Fruit fly (Drosophila melanogaster) whole organism, embryonic: Measurements from ENCODE around the gene CG14400.

Experiments
- Ada2b ChIP-seq: fragments of 200-800 bp; sonication (Bioruptor generic); IDR thresholded peaks from 2 replicates; pipeline ENCODE4 v1.3.6; 2022; ENCODE audit warnings: missing biosample characterization, missing genetic modification characterization
- Bdp1 ChIP-seq: fragments of 200-800 bp; sonication (Bioruptor generic); optimal IDR thresholded peaks from 3 replicates; lab custom pipeline; 2016; ENCODE audit warnings: missing biosample characterization, missing genetic modification characterization
- CG11695 ChIP-seq: fragments of 200-800 bp; sonication (Bioruptor generic); IDR thresholded peaks from 3 replicates; pipeline ENCODE4 v1.3.6; 2022; ENCODE audit warnings: missing biosample characterization, missing genetic modification characterization
- CG11723 ChIP-seq: fragments of 200-800 bp; sonication (Bioruptor generic); optimal IDR thresholded peaks from 2 replicates; lab custom pipeline; 2017; ENCODE audit warnings: missing biosample characterization, mild to moderate bottlenecking, missing genetic modification characterization
- CG12155 ChIP-seq: fragments of 200-800 bp; sonication (Bioruptor generic); optimal IDR thresholded peaks from 3 replicates; lab custom pipeline; 2016; ENCODE audit warnings: missing biosample characterization, missing genetic modification characterization
- CG12236 ChIP-seq: fragments of 200-800 bp; sonication (Bioruptor generic); optimal IDR thresholded peaks from 2 replicates; lab custom pipeline; 2016; ENCODE audit warnings: missing biosample characterization, missing genetic modification characterization
- CG12744 ChIP-seq: fragments of 200-800 bp; sonication (Bioruptor generic); optimal IDR thresholded peaks from 2 replicates; lab custom pipeline; 2016; ENCODE audit warnings: missing biosample characterization, missing genetic modification characterization
- CG13894 ChIP-seq: fragments of 200-800 bp; sonication (Bioruptor generic); optimal IDR thresholded peaks from 3 replicates; lab custom pipeline; 2018; ENCODE audit warnings: missing biosample characterization, mild to moderate bottlenecking, missing genetic modification characterization, moderate library complexity
- CG15011 ChIP-seq: fragments of 200-800 bp; sonication (Bioruptor generic); optimal IDR thresholded peaks from 3 replicates; lab custom pipeline; 2018; ENCODE audit warnings: missing biosample characterization, mild to moderate bottlenecking, missing genetic modification characterization
- CG15073 ChIP-seq: fragments of 200-800 bp; sonication (Bioruptor generic); optimal IDR thresholded peaks from 2 replicates; lab custom pipeline; 2016; ENCODE audit warnings: missing biosample characterization, missing genetic modification characterization
- CG2116 ChIP-seq: fragments of 200-800 bp; sonication (Bioruptor generic); optimal IDR thresholded peaks from 3 replicates; lab custom pipeline; 2018; ENCODE audit warnings: missing biosample characterization, mild to moderate bottlenecking, missing genetic modification characterization
- CG2120 ChIP-seq: fragments of 200-800 bp; sonication (Bioruptor generic); optimal IDR thresholded peaks from 3 replicates; lab custom pipeline; 2016; ENCODE audit warnings: missing biosample characterization, missing genetic modification characterization
- CG2202 ChIP-seq: fragments of 200-800 bp; sonication (Bioruptor generic); optimal IDR thresholded peaks from 2 replicates; lab custom pipeline; 2018; ENCODE audit warnings: missing biosample characterization, mild to moderate bottlenecking, missing genetic modification characterization
- CG2678 ChIP-seq: fragments of 200-800 bp; sonication (Bioruptor generic); optimal IDR thresholded peaks from 3 replicates; lab custom pipeline; 2019; ENCODE audit warnings: missing biosample characterization, mild to moderate bottlenecking, missing genetic modification characterization, moderate library complexity
- CG31365 ChIP-seq: fragments of 200-800 bp; sonication (Bioruptor generic); optimal IDR thresholded peaks from 2 replicates; lab custom pipeline; 2018; ENCODE audit warnings: missing biosample characterization, mild to moderate bottlenecking, missing genetic modification characterization
- CG33557 ChIP-seq: fragments of 200-800 bp; sonication (Bioruptor generic); optimal IDR thresholded peaks from 2 replicates; lab custom pipeline; 2019; ENCODE audit warnings: missing biosample characterization, mild to moderate bottlenecking, missing genetic modification characterization, moderate library complexity
- CG4424 ChIP-seq: fragments of 200-800 bp; sonication (Bioruptor generic); optimal IDR thresholded peaks from 3 replicates; lab custom pipeline; 2016; ENCODE audit warnings: missing biosample characterization, missing genetic modification characterization
- CG4707 ChIP-seq: fragments of 200-800 bp; sonication (Bioruptor generic); optimal IDR thresholded peaks from 2 replicates; lab custom pipeline; 2018; ENCODE audit warnings: missing biosample characterization, mild to moderate bottlenecking, missing genetic modification characterization, moderate library complexity
- CG5180 ChIP-seq: fragments of 200-800 bp; sonication (Bioruptor generic); optimal IDR thresholded peaks from 3 replicates; lab custom pipeline; 2017; ENCODE audit warnings: missing biosample characterization, missing genetic modification characterization, mild to moderate bottlenecking, moderate library complexity, missing genetic modification reagents
- CG6765 ChIP-seq: fragments of 200-800 bp; sonication (Bioruptor generic); optimal IDR thresholded peaks from 3 replicates; lab custom pipeline; 2017; ENCODE audit warnings: missing biosample characterization, mild to moderate bottlenecking, missing genetic modification characterization
- CG7372 ChIP-seq: fragments of 200-800 bp; sonication (Bioruptor generic); IDR thresholded peaks from 2 replicates; pipeline ENCODE4 v1.3.6; 2022; ENCODE audit warnings: missing biosample characterization, missing genetic modification characterization
- CG8944 ChIP-seq: fragments of 200-800 bp; sonication (Bioruptor generic); optimal IDR thresholded peaks from 3 replicates; lab custom pipeline; 2016; ENCODE audit warnings: missing biosample characterization, missing genetic modification characterization
- CTCF ChIP-seq: fragments of 200-800 bp; sonication (Bioruptor generic); optimal IDR thresholded peaks from 2 replicates; lab custom pipeline; 2017; ENCODE audit warnings: missing biosample characterization, mild to moderate bottlenecking, missing genetic modification characterization, moderate library complexity
- D19A ChIP-seq: fragments of 200-800 bp; optimal IDR thresholded peaks from 3 replicates; lab custom pipeline; 2019; ENCODE audit warnings: missing biosample characterization, mild to moderate bottlenecking, missing genetic modification characterization, moderate library complexity
- Dip2 ChIP-seq: fragments of 200-800 bp; sonication (Bioruptor generic); IDR thresholded peaks from 2 replicates; pipeline ENCODE4 v1.3.6; 2022; ENCODE audit warnings: missing biosample characterization, missing genetic modification characterization
- Dll ChIP-seq: fragments of 200-800 bp; sonication (Bioruptor generic); IDR thresholded peaks from 4 replicates; pipeline ENCODE4 v1.3.6; 2022; ENCODE audit warnings: missing biosample characterization, missing genetic modification characterization; ENCODE audit not compliant: partially characterized antibody
- Hr3 ChIP-seq: fragments of 200-800 bp; sonication (Bioruptor generic); optimal IDR thresholded peaks from 3 replicates; lab custom pipeline; 2016; ENCODE audit warnings: missing biosample characterization, missing genetic modification characterization
- MTF-1 ChIP-seq: fragments of 200-800 bp; sonication (Bioruptor generic); optimal IDR thresholded peaks from 2 replicates; lab custom pipeline; 2018; ENCODE audit warnings: missing biosample characterization, mild to moderate bottlenecking, missing genetic modification characterization, borderline replicate concordance
- Opbp ChIP-seq: fragments of 200-800 bp; sonication (Bioruptor generic); IDR thresholded peaks from 3 replicates; pipeline ENCODE4 v1.3.6; 2022; ENCODE audit warnings: missing biosample characterization, missing genetic modification characterization; ENCODE audit not compliant: partially characterized antibody
- PHDP ChIP-seq: fragments of 200-800 bp; sonication (Bioruptor generic); optimal IDR thresholded peaks from 3 replicates; lab custom pipeline; 2018; ENCODE audit warnings: missing biosample characterization, mild to moderate bottlenecking, missing genetic modification characterization, moderate library complexity
- Sry-δ ChIP-seq: fragments of 200-800 bp; sonication (Bioruptor generic); optimal IDR thresholded peaks from 2 replicates; lab custom pipeline; 2016; ENCODE audit warnings: missing biosample characterization, missing genetic modification characterization
- TFAM ChIP-seq: fragments of 200-800 bp; sonication (Bioruptor generic); optimal IDR thresholded peaks from 2 replicates; lab custom pipeline; 2017; ENCODE audit warnings: missing biosample characterization, missing genetic modification characterization, inconsistent platforms
- Taf1 ChIP-seq: fragments of 200-800 bp; sonication (Bioruptor generic); IDR thresholded peaks from 2 replicates; pipeline ENCODE4 v1.3.6; 2022; ENCODE audit warnings: missing biosample characterization, missing genetic modification characterization
- Tbp ChIP-seq: fragments of >200 bp; optimal IDR thresholded peaks from 2 replicates; lab custom pipeline; 2018; ENCODE audit warnings: missing biosample characterization, missing genetic modification characterization
- ap ChIP-seq: fragments of 200-800 bp; sonication (Bioruptor generic); IDR thresholded peaks from 2 replicates; pipeline ENCODE4 v1.3.6; 2022; ENCODE audit warnings: missing biosample characterization, missing genetic modification characterization
- bab2 ChIP-seq: fragments of 200-800 bp; sonication (Bioruptor generic); optimal IDR thresholded peaks from 2 replicates; lab custom pipeline; 2016; ENCODE audit warnings: missing biosample characterization, missing genetic modification characterization
- cad ChIP-seq: fragments of >200 bp; optimal IDR thresholded peaks from 2 replicates; lab custom pipeline; 2017; ENCODE audit warnings: missing biosample characterization, missing genetic modification characterization
- chif ChIP-seq, 2 experiments: fragments of 200-800 bp; sonication (Bioruptor generic); optimal IDR thresholded peaks; 3 replicates each; lab custom pipeline; 2016; ENCODE audit warnings: missing biosample characterization in 2 of 2, missing genetic modification characterization in 2 of 2
- ci ChIP-seq: fragments of 200-800 bp; sonication (Bioruptor generic); IDR thresholded peaks from 3 replicates; pipeline ENCODE4 v1.3.6; 2022; ENCODE audit warnings: missing biosample characterization, missing genetic modification characterization
- croc ChIP-seq: fragments of 200-800 bp; sonication (Bioruptor generic); conservative IDR thresholded peaks from 3 replicates; pipeline ENCODE4 v1.3.6; 2022; ENCODE audit warnings: missing biosample characterization, missing genetic modification characterization
- fu2 ChIP-seq: fragments of 200-800 bp; sonication (Bioruptor generic); optimal IDR thresholded peaks from 2 replicates; lab custom pipeline; 2016; ENCODE audit warnings: missing biosample characterization, missing genetic modification characterization
- insv ChIP-seq, 2 experiments: fragments of 200-800 bp; sonication (Bioruptor generic); optimal IDR thresholded peaks; 3 replicates each; lab custom pipeline; 2016 to 2018; ENCODE audit warnings: missing biosample characterization in 2 of 2, missing genetic modification characterization in 2 of 2
- inv ChIP-seq: fragments of 200-800 bp; sonication (Bioruptor generic); IDR thresholded peaks from 2 replicates; pipeline ENCODE4 v1.3.6; 2022; ENCODE audit warnings: missing biosample characterization, missing genetic modification characterization; ENCODE audit not compliant: partially characterized antibody
- knrl ChIP-seq: fragments of 200-800 bp; sonication (Bioruptor generic); IDR thresholded peaks from 3 replicates; pipeline ENCODE4 v1.3.6; 2022; ENCODE audit warnings: missing biosample characterization, missing genetic modification characterization; ENCODE audit not compliant: partially characterized antibody
- lab ChIP-seq: fragments of 200-800 bp; sonication (Bioruptor generic); optimal IDR thresholded peaks from 3 replicates; lab custom pipeline; 2017; ENCODE audit warnings: missing biosample characterization, missing genetic modification characterization, mild to moderate bottlenecking, moderate library complexity, missing genetic modification reagents
- nmo ChIP-seq: fragments of 200-800 bp; sonication (Bioruptor generic); optimal IDR thresholded peaks from 2 replicates; lab custom pipeline; 2018; ENCODE audit warnings: missing biosample characterization, mild to moderate bottlenecking, missing genetic modification characterization, moderate library complexity
- pros ChIP-seq: fragments of 200-800 bp; sonication (Bioruptor generic); optimal IDR thresholded peaks from 3 replicates; lab custom pipeline; 2019; ENCODE audit warnings: missing biosample characterization, mild to moderate bottlenecking, missing genetic modification characterization, moderate library complexity
- salm ChIP-seq: fragments of 200-800 bp; sonication (Bioruptor generic); optimal IDR thresholded peaks from 2 replicates; lab custom pipeline; 2018; ENCODE audit warnings: missing biosample characterization, mild to moderate bottlenecking, missing genetic modification characterization
- seq ChIP-seq: fragments of 200-800 bp; sonication (Bioruptor generic); IDR thresholded peaks from 2 replicates; pipeline ENCODE4 v1.3.6; 2022; ENCODE audit warnings: missing biosample characterization, missing genetic modification characterization
- unpg ChIP-seq: fragments of 200-800 bp; sonication (Bioruptor generic); optimal IDR thresholded peaks from 3 replicates; lab custom pipeline; 2018; ENCODE audit warnings: missing biosample characterization, mild to moderate bottlenecking, missing genetic modification characterization, moderate library complexity
- z ChIP-seq: fragments of 200-800 bp; sonication (Bioruptor generic); IDR thresholded peaks from 3 replicates; pipeline ENCODE4 v1.3.6; 2022; ENCODE audit warnings: missing biosample characterization, missing genetic modification characterization

CG14400 gene

DNA sequence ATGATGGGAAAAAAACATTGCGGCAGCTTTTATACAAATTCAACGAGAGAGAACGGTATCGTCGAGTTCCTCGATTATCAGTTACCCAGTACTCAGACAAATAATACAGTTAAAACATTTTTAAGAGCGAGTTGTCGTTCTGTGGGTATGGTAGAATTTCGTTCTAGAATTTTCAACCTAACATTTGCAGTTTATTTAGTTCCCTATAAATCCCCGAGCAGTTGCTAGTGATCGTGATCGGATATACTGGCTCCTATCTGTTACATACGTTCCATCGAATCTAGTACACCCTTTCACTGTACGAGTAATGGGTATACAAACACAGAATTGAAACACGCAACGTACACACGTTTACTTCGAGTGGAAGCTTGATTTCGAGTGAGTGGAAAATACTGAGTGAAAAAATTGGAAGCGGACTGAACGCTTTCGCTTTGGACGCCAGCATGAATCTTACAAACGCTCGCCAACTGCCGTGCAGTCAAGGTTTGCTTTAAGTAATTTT lies 7.1 kb upstream of the CG14400 start, which contains the start of gene CG9338 (continued):
- TF ChIP-seq CG12236 (peak; percentile 61), seq (GFP tag; lab: Robert Waterston, UW) (peak; percentile 66; the same call in 1 of the 2 replicates), ap (GFP tag; lab: Robert Waterston, UW) (peak; percentile 42; the same call in 1 of the 2 replicates), Hr3 (peak; percentile 73), Ada2b (peak; percentile 72), fu2 (GFP tag; lab: Kevin White, UChicago) (peak; percentile 67), CG6765 (GFP tag; lab: Kevin White, UChicago) (peak; percentile 93), Opbp (GFP tag; lab: Robert Waterston, UW) (no peak), CG15073 (GFP tag; lab: Kevin White, UChicago) (no peak), D19A (tag; lab: Kevin White, UChicago) (peak; percentile 74), Dip2 (GFP tag; lab: Robert Waterston, UW) (no peak), CG5180 (GFP tag; lab: Kevin White, UChicago) (peak; percentile 88), MTF-1 (peak; percentile 36), Tbp (GFP tag; lab: Kevin White, UChicago) (no peak), Taf1 (GFP tag; lab: Robert Waterston, UW) (peak; percentile 80), CG11695 (peak; percentile 95), CG15011 (peak; percentile 89), salm (tag; lab: Kevin White, UChicago) (peak; percentile 72), knrl (no peak), chif (GFP tag; optimal IDR thresholded peaks at IDR 0.05; lab: Kevin White, UChicago) (peak; percentile 66 to 83), CG12155 (peak; percentile 96), nmo (GFP tag; lab: Kevin White, UChicago) (peak; percentile 84), CG2678 (tag; lab: Kevin White, UChicago) (peak; percentile 98), TFAM (GFP tag; lab: Kevin White, UChicago) (peak; percentile 68), CG33557 (GFP tag; lab: Kevin White, UChicago) (peak; percentile 33), CG12744 (GFP tag; lab: Kevin White, UChicago) (peak; percentile 54), CG8944 (GFP tag; lab: Kevin White, UChicago) (peak; percentile 75), CG13894 (tag; lab: Kevin White, UChicago) (peak; percentile 90), insv (GFP tag; optimal IDR thresholded peaks at IDR 0.05; lab: Kevin White, UChicago) (peak in 1 of 2 experiments; percentile 24), CG31365 (tag; lab: Kevin White, UChicago) (peak; percentile 87), bab2 (peak; percentile 76), CG4424 (GFP tag; lab: Kevin White, UChicago) (peak; percentile 95), croc (GFP tag; lab: Robert Waterston, UW) (peak; percentile 88), CG2116 (GFP tag; lab: Kevin White, UChicago) (peak; percentile 37), Dll (no peak), pros (peak; percentile 60), Bdp1 (peak; percentile 48), CG11723 (peak; percentile 70), lab (GFP tag; lab: Kevin White, UChicago) (peak; percentile 96), ci (GFP tag; lab: Robert Waterston, UW) (peak; percentile 81), inv (GFP tag; lab: Robert Waterston, UW) (peak; percentile 50; the same call in 1 of the 2 replicates), unpg (GFP tag; lab: Kevin White, UChicago) (peak; percentile 76), cad (GFP tag; lab: Kevin White, UChicago) (no peak), Sry-δ (GFP tag; lab: Kevin White, UChicago) (peak; percentile 17), z (GFP tag; lab: Robert Waterston, UW) (peak; percentile 96), CG2202 (peak; percentile 70), CG7372 (peak; percentile 88), CG4707 (GFP tag; lab: Kevin White, UChicago) (peak; percentile 11), CG2120 (GFP tag; lab: Kevin White, UChicago) (peak; percentile 89), PHDP (peak; percentile 83), CTCF (GFP tag; lab: Kevin White, UChicago) (peak; percentile 54)
